Fruit fly (Drosophila melanogaster) whole organism, embryonic: ENCODE data around the gene CG32855.

Source experiments
- Ada2b ChIP-seq: fragments of 200-800 bp; sonication (Bioruptor generic); IDR thresholded peaks from 2 replicates; pipeline ENCODE4 v1.3.6; 2022; ENCODE audit warnings: missing biosample characterization, missing genetic modification characterization
- Adf1 ChIP-seq: fragments of 200-800 bp; sonication (Bioruptor generic); IDR thresholded peaks from 2 replicates; pipeline ENCODE4 v1.3.6; 2022; ENCODE audit warnings: missing biosample characterization, missing genetic modification characterization
- Awh ChIP-seq: fragments of 200-800 bp; sonication (Bioruptor generic); IDR thresholded peaks from 2 replicates; pipeline ENCODE4, ENCODE4 v1.3.6; 2022; ENCODE audit warnings: missing biosample characterization, missing genetic modification characterization
- B-H2 ChIP-seq: fragments of 200-800 bp; sonication (Bioruptor generic); optimal IDR thresholded peaks from 2 replicates; lab custom pipeline; 2018; ENCODE audit warnings: missing biosample characterization, mild to moderate bottlenecking, missing genetic modification characterization
- CG10462 ChIP-seq: fragments of 200-800 bp; sonication (Bioruptor generic); optimal IDR thresholded peaks from 2 replicates; lab custom pipeline; 2016; ENCODE audit warnings: missing biosample characterization, missing genetic modification characterization
- CG10543 ChIP-seq: fragments of 200-800 bp; sonication (Bioruptor generic); optimal IDR thresholded peaks from 3 replicates; lab custom pipeline; 2017; ENCODE audit warnings: missing biosample characterization, mild to moderate bottlenecking, missing genetic modification characterization, moderate library complexity
- CG11504 ChIP-seq: fragments of 200-800 bp; sonication (Bioruptor generic); optimal IDR thresholded peaks from 3 replicates; lab custom pipeline; 2019; ENCODE audit warnings: missing biosample characterization, mild to moderate bottlenecking, missing genetic modification characterization, moderate library complexity
- CG14050 ChIP-seq: fragments of 200-800 bp; sonication (Bioruptor generic); IDR thresholded peaks from 3 replicates; pipeline ENCODE4 v1.3.6; 2022; ENCODE audit warnings: missing biosample characterization, missing genetic modification characterization
- CG16863 ChIP-seq: fragments of 200-800 bp; sonication (Bioruptor generic); optimal IDR thresholded peaks from 3 replicates; lab custom pipeline; 2016; ENCODE audit warnings: missing biosample characterization, missing genetic modification characterization
- CG17912 ChIP-seq: fragments of 200-800 bp; sonication (Bioruptor generic); optimal IDR thresholded peaks from 2 replicates; lab custom pipeline; 2018; ENCODE audit warnings: missing biosample characterization, mild to moderate bottlenecking, missing genetic modification characterization
- CG31441 ChIP-seq: fragments of 200-800 bp; sonication (Bioruptor generic); IDR thresholded peaks from 2 replicates; pipeline ENCODE4 v1.3.6; 2022; ENCODE audit warnings: missing biosample characterization, missing genetic modification characterization
- CG3407 ChIP-seq: fragments of 200-800 bp; sonication (Bioruptor generic); optimal IDR thresholded peaks from 2 replicates; lab custom pipeline; 2018; ENCODE audit warnings: missing biosample characterization, mild to moderate bottlenecking, missing genetic modification characterization
- CG42726 ChIP-seq: fragments of 200-800 bp; sonication (Bioruptor generic); IDR thresholded peaks from 2 replicates; pipeline ENCODE4 v1.3.6; 2022; ENCODE audit warnings: missing biosample characterization, missing genetic modification characterization; ENCODE audit not compliant: partially characterized antibody
- CG4730 ChIP-seq: fragments of 200-800 bp; sonication (Bioruptor generic); IDR thresholded peaks from 2 replicates; pipeline ENCODE4 v1.3.6; 2022; ENCODE audit warnings: missing biosample characterization, missing genetic modification characterization
- CG6791 ChIP-seq: fragments of 200-800 bp; sonication (Bioruptor generic); IDR thresholded peaks from 3 replicates; pipeline ENCODE4 v1.3.6; 2022; ENCODE audit warnings: missing biosample characterization, missing genetic modification characterization; ENCODE audit not compliant: partially characterized antibody
- CG7963 ChIP-seq: fragments of 200-800 bp; sonication (Bioruptor generic); IDR thresholded peaks from 3 replicates; pipeline ENCODE4 v1.3.6; 2022; ENCODE audit warnings: missing biosample characterization, missing genetic modification characterization; ENCODE audit not compliant: partially characterized antibody
- CG7987 ChIP-seq: fragments of 200-800 bp; sonication (Bioruptor generic); optimal IDR thresholded peaks from 2 replicates; lab custom pipeline; 2018; ENCODE audit warnings: missing biosample characterization, mild to moderate bottlenecking, missing genetic modification characterization, moderate library complexity
- CG8388 ChIP-seq: fragments of 200-800 bp; sonication (Bioruptor generic); optimal IDR thresholded peaks from 2 replicates; lab custom pipeline; 2019; ENCODE audit warnings: missing biosample characterization, mild to moderate bottlenecking, missing genetic modification characterization, moderate library complexity
- CG9215 ChIP-seq: fragments of 200-800 bp; sonication (Bioruptor generic); IDR thresholded peaks from 2 replicates; pipeline ENCODE4 v1.3.6; 2022; ENCODE audit warnings: missing biosample characterization, missing genetic modification characterization
- CG9727 ChIP-seq: fragments of 200-800 bp; sonication (Bioruptor generic); optimal IDR thresholded peaks from 3 replicates; lab custom pipeline; 2017; ENCODE audit warnings: missing biosample characterization, mild to moderate bottlenecking, missing genetic modification characterization
- CG9932 ChIP-seq: fragments of 200-800 bp; sonication (Bioruptor generic); IDR thresholded peaks from 2 replicates; pipeline ENCODE4 v1.3.6; 2022; ENCODE audit warnings: missing biosample characterization, missing genetic modification characterization
- CrebB ChIP-seq: fragments of 200-800 bp; sonication (Bioruptor generic); optimal IDR thresholded peaks from 3 replicates; lab custom pipeline; 2018; ENCODE audit warnings: missing biosample characterization, mild to moderate bottlenecking, missing genetic modification characterization
- HmgZ ChIP-seq: fragments of 200-800 bp; sonication (Bioruptor generic); optimal IDR thresholded peaks from 2 replicates; lab custom pipeline; 2018; ENCODE audit warnings: missing biosample characterization, mild to moderate bottlenecking, missing genetic modification characterization
- Lpt ChIP-seq: fragments of >200 bp; optimal IDR thresholded peaks from 2 replicates; lab custom pipeline; 2018; ENCODE audit warnings: missing biosample characterization, missing genetic modification characterization
- Meics ChIP-seq: fragments of 200-800 bp; sonication (Bioruptor generic); optimal IDR thresholded peaks from 2 replicates; lab custom pipeline; 2017; ENCODE audit warnings: missing biosample characterization, mild to moderate bottlenecking, missing genetic modification characterization
- Ptx1 ChIP-seq: fragments of 200-800 bp; sonication (Bioruptor generic); IDR thresholded peaks from 2 replicates; pipeline ENCODE4 v1.3.6; 2022; ENCODE audit warnings: missing biosample characterization, missing genetic modification characterization
- Sox100B ChIP-seq: fragments of 200-800 bp; sonication (Bioruptor generic); optimal IDR thresholded peaks from 3 replicates; lab custom pipeline; 2018; ENCODE audit warnings: missing biosample characterization, mild to moderate bottlenecking, missing genetic modification characterization
- Ssrp ChIP-seq: fragments of 200-800 bp; sonication (Bioruptor generic); optimal IDR thresholded peaks from 2 replicates; lab custom pipeline; 2018; ENCODE audit warnings: missing biosample characterization, mild to moderate bottlenecking, missing genetic modification characterization, moderate library complexity
- TFAM ChIP-seq: fragments of 200-800 bp; sonication (Bioruptor generic); optimal IDR thresholded peaks from 2 replicates; lab custom pipeline; 2017; ENCODE audit warnings: missing biosample characterization, missing genetic modification characterization, inconsistent platforms
- bigmax ChIP-seq: fragments of 200-800 bp; sonication (Bioruptor generic); optimal IDR thresholded peaks from 2 replicates; lab custom pipeline; 2018; ENCODE audit warnings: missing biosample characterization, mild to moderate bottlenecking, missing genetic modification characterization
- bsh ChIP-seq, 2 experiments: fragments of 200-800 bp; sonication (Bioruptor generic); optimal IDR thresholded peaks; 2 replicates each; lab custom pipeline; 2017 to 2018; ENCODE audit warnings: mild to moderate bottlenecking in 2 of 2, missing biosample characterization in 2 of 2, missing genetic modification characterization in 2 of 2, moderate library complexity in 1 of 2
- gcm ChIP-seq: fragments of 200-800 bp; sonication (Bioruptor generic); optimal IDR thresholded peaks from 2 replicates; lab custom pipeline; 2019; ENCODE audit warnings: missing biosample characterization, mild to moderate bottlenecking, missing genetic modification characterization, moderate library complexity
- gcm2 ChIP-seq: fragments of 200-800 bp; sonication (Bioruptor generic); optimal IDR thresholded peaks from 2 replicates; lab custom pipeline; 2016; ENCODE audit warnings: missing biosample characterization, missing genetic modification characterization
- mld ChIP-seq: fragments of 200-800 bp; sonication (Bioruptor generic); IDR thresholded peaks from 3 replicates; pipeline ENCODE4 v1.3.6; 2022; ENCODE audit warnings: missing biosample characterization, missing genetic modification characterization; ENCODE audit not compliant: partially characterized antibody
- nom ChIP-seq: fragments of 200-800 bp; sonication (Bioruptor generic); optimal IDR thresholded peaks from 2 replicates; lab custom pipeline; 2017; ENCODE audit warnings: missing biosample characterization, missing genetic modification characterization, mild to moderate bottlenecking, moderate library complexity, missing genetic modification reagents
- otp ChIP-seq: fragments of 200-800 bp; sonication (Bioruptor generic); IDR thresholded peaks from 3 replicates; pipeline ENCODE4, ENCODE4 v1.3.6; 2022; ENCODE audit warnings: missing biosample characterization, missing genetic modification characterization
- phol ChIP-seq: fragments of 200-800 bp; sonication (Bioruptor generic); optimal IDR thresholded peaks from 3 replicates; lab custom pipeline; 2018; ENCODE audit warnings: missing biosample characterization, mild to moderate bottlenecking, missing genetic modification characterization, moderate library complexity
- prd ChIP-seq, 3 experiments: fragments of >200 bp in 2 of 3; fragments of 200-800 bp in 1 of 3; sonication (Bioruptor generic) in 1 of 3; optimal IDR thresholded peaks in 2 of 3; IDR thresholded peaks in 1 of 3; 2 replicates in 2 of 3; 3 replicates in 1 of 3; pipeline versions ENCODE4 v1.3.6 to Lab custom; 2017 to 2022; ENCODE audit warnings: missing biosample characterization in 1 of 3, missing genetic modification characterization in 1 of 3
- pzg ChIP-seq: fragments of 200-800 bp; sonication (Bioruptor generic); optimal IDR thresholded peaks from 3 replicates; lab custom pipeline; 2018; ENCODE audit warnings: missing biosample characterization, mild to moderate bottlenecking, missing genetic modification characterization, moderate library complexity
- sc ChIP-seq, 3 experiments: fragments of >200 bp in 2 of 3; fragments of 200-800 bp in 1 of 3; sonication (Bioruptor generic) in 1 of 3; optimal IDR thresholded peaks; 2 replicates in 2 of 3; 3 replicates in 1 of 3; lab custom pipeline; 2017; ENCODE audit warnings: mild to moderate bottlenecking in 1 of 3, missing biosample characterization in 1 of 3, missing genetic modification characterization in 1 of 3, missing genetic modification reagents in 1 of 3
- scrt ChIP-seq: fragments of 200-800 bp; sonication (Bioruptor generic); optimal IDR thresholded peaks from 2 replicates; lab custom pipeline; 2018; ENCODE audit warnings: missing biosample characterization, mild to moderate bottlenecking, missing genetic modification characterization, moderate library complexity
- stwl ChIP-seq: fragments of 200-800 bp; sonication (Bioruptor generic); optimal IDR thresholded peaks from 3 replicates; lab custom pipeline; 2018; ENCODE audit warnings: missing biosample characterization, mild to moderate bottlenecking, missing genetic modification characterization, moderate library complexity
- tin ChIP-seq: fragments of 200-800 bp; sonication (Bioruptor generic); optimal IDR thresholded peaks from 3 replicates; lab custom pipeline; 2016; ENCODE audit warnings: missing biosample characterization, missing genetic modification characterization
- toy ChIP-seq: fragments of 200-800 bp; sonication (Bioruptor generic); IDR thresholded peaks from 2 replicates; pipeline ENCODE4 v1.3.6; 2022; ENCODE audit warnings: missing biosample characterization, missing genetic modification characterization
- tup ChIP-seq: fragments of 200-800 bp; sonication (Bioruptor generic); optimal IDR thresholded peaks from 2 replicates; lab custom pipeline; 2016; ENCODE audit warnings: missing biosample characterization, mild to moderate bottlenecking, missing genetic modification characterization, moderate library complexity
- wor ChIP-seq: fragments of 200-800 bp; sonication (Bioruptor generic); IDR thresholded peaks from 2 replicates; pipeline ENCODE4 v1.3.6; 2022; ENCODE audit warnings: missing biosample characterization, missing genetic modification characterization
- zfh1 ChIP-seq: fragments of 200-800 bp; sonication (Bioruptor generic); IDR thresholded peaks from 3 replicates; pipeline ENCODE4 v1.3.6; 2022; ENCODE audit warnings: missing biosample characterization, missing genetic modification characterization

Gene CG32855

DNA sequence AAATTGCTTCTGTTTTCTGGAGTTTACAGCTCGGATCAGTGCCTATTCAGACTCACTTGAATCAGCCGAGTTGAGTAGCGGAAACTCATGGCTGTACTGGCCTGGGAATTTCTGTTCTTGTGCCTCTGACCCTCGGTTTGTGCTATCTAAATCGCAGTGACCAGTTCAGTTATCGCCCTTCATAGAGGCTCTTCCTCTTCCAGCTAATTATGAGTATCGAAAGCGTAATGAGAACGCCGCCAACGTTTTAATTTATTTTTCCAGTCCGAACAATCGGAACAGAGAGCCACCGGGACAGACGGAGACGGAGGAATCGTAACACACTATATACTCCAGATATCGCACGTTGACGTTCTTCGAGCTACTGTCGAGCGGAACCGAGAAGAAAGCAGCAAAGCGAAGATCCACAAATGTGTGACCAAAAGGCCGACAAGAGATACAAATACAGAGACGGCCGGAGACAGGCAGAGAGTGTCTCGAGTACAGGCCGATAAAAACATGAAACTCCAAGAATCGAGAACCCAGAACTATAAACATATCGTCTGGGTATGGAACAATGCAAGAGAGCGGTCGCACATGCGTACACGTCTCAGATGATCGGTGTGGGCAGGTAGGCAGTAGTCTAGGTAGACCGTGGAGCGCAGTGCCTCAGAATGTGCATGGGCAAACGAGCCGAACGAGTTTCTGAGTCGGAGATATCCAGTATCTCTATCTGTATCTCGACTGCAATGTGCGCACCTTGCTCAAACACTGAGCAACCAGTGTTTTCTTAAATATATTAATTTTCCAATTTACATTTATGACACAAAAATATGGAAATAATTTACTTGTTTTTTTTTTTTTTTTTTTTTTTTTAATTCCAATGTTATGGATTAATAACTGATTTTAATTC is 8.9 kb downstream of the CG32855 start (continued):
- TF ChIP-seq Awh (peak; percentile 77), bigmax (no peak), CG17912 (GFP tag; lab: Kevin White, UChicago) (no peak), gcm2 (GFP tag; lab: Kevin White, UChicago) (peak; percentile 14), mld (no peak), zfh1 (GFP tag; lab: Robert Waterston, UW) (peak; percentile 81), CG10462 (GFP tag; lab: Kevin White, UChicago) (peak; percentile 67), CG4730 (GFP tag; lab: Robert Waterston, UW) (0 out of 2 replicates have a peak, but pooled peaks have one; percentile 30), CrebB (tag; lab: Kevin White, UChicago) (no peak), CG11504 (peak; percentile 98), CG9215 (GFP tag; lab: Robert Waterston, UW) (no peak), gcm (peak; percentile 66), Lpt (GFP tag; lab: Kevin White, UChicago) (no peak), bsh (GFP tag; optimal IDR thresholded peaks at IDR 0.05; lab: Kevin White, UChicago) (peak; percentile 52 to 85), Ada2b (GFP tag; lab: Robert Waterston, UW) (peak; percentile 60), CG7963 (no peak), nom (peak; percentile 30), Ssrp (tag; lab: Kevin White, UChicago) (peak; percentile 65), TFAM (GFP tag; lab: Kevin White, UChicago) (no peak), CG16863 (peak; percentile 37), B-H2 (GFP tag; lab: Kevin White, UChicago) (no peak), CG9932 (GFP tag; lab: Robert Waterston, UW) (no peak), otp (GFP tag; lab: Robert Waterston, UW) (peak; percentile 85; the same call in 2 of the 3 replicates), CG6791 (GFP tag; lab: Robert Waterston, UW) (peak; percentile 44; the same call in 1 of the 3 replicates), scrt (GFP tag; lab: Kevin White, UChicago) (no peak), phol (tag; lab: Kevin White, UChicago) (peak; percentile 60), tup (GFP tag; lab: Kevin White, UChicago) (peak; percentile 42), pzg (GFP tag; lab: Kevin White, UChicago) (no peak), CG8388 (GFP tag; lab: Kevin White, UChicago) (peak; percentile 75), Ptx1 (peak; percentile 79), CG31441 (GFP tag; lab: Robert Waterston, UW) (peak; percentile 74), HmgZ (no peak), CG14050 (peak; percentile 73), Sox100B (GFP tag; lab: Kevin White, UChicago) (peak; percentile 66), CG7987 (GFP tag; lab: Kevin White, UChicago) (no peak), tin (GFP tag; lab: Kevin White, UChicago) (peak; percentile 76), sc (optimal IDR thresholded peaks at IDR 0.05; lab: Kevin White, UChicago) (no peak), sc (GFP tag; optimal IDR thresholded peaks at IDR 0.05; lab: Kevin White, UChicago) (peak; percentile 53), wor (GFP tag; lab: Robert Waterston, UW) (peak; percentile 60; the same call in 1 of the 2 replicates), Adf1 (GFP tag; lab: Robert Waterston, UW) (no peak), CG10543 (peak; percentile 22), Meics (GFP tag; lab: Kevin White, UChicago) (peak; percentile 30), CG3407 (GFP tag; lab: Kevin White, UChicago) (peak; percentile 61), prd (optimal IDR thresholded peaks at IDR 0.05; lab: Kevin White, UChicago) (no peak), prd (GFP tag; IDR thresholded peaks at IDR 0.05; lab: Robert Waterston, UW) (peak; percentile 78), CG42726 (no peak), toy (GFP tag; lab: Robert Waterston, UW) (no peak), CG9727 (peak; percentile 66), stwl (tag; lab: Kevin White, UChicago) (peak; percentile 6)
